Worm (Caenorhabditis elegans) whole organism, L3 larva: ENCODE data around the gene abu-9.
A peak's percentile ranks its signal among the peaks of the same experiment; 100 is the strongest.

ENCODE experiments used
- R02D3.7 ChIP-seq: fragments of 150-350 bp; optimal IDR thresholded peaks from 2 replicates; lab custom pipeline; 2014; ENCODE audit warnings: missing biosample characterization, missing genetic modification characterization
- ZK546.5 ChIP-seq: sonication (generic microtip); optimal IDR thresholded peaks from 2 replicates; lab custom pipeline; 2017; ENCODE audit warnings: missing biosample characterization, missing genetic modification characterization
- ceh-16 ChIP-seq: sonication (generic microtip); optimal IDR thresholded peaks from 2 replicates; lab custom pipeline; 2017; ENCODE audit warnings: missing biosample characterization, missing genetic modification characterization
- ceh-28 ChIP-seq: fragments of 150-350 bp; optimal IDR thresholded peaks from 2 replicates; lab custom pipeline; 2014; ENCODE audit warnings: missing biosample characterization, missing genetic modification reagents, missing genetic modification characterization
- ceh-82 ChIP-seq: fragments of 150-350 bp; optimal IDR thresholded peaks from 2 replicates; lab custom pipeline; 2014; ENCODE audit warnings: missing biosample characterization, missing genetic modification characterization
- egl-27 ChIP-seq: sonication (generic microtip); optimal IDR thresholded peaks from 4 replicates; lab custom pipeline; 2017; ENCODE audit warnings: missing biosample characterization, missing genetic modification reagents, missing genetic modification characterization
- egl-5 ChIP-seq: fragments of 150-350 bp; optimal IDR thresholded peaks from 2 replicates; lab custom pipeline; 2017; ENCODE audit warnings: missing biosample characterization, missing genetic modification reagents, missing genetic modification characterization, inconsistent platforms
- elt-2 ChIP-seq: sonication (generic microtip); optimal IDR thresholded peaks from 2 replicates; lab custom pipeline; 2016; ENCODE audit warnings: missing genetic modification reagents, mild to moderate bottlenecking, missing genetic modification characterization, missing compliant biosample characterization
- eor-1 ChIP-seq, 2 experiments: fragments of 150-350 bp; optimal IDR thresholded peaks; 2 replicates each; lab custom pipeline; 2014 to 2018; ENCODE audit warnings: missing biosample characterization in 2 of 2, missing genetic modification characterization in 2 of 2
- fkh-10 ChIP-seq: sonication (generic microtip); optimal IDR thresholded peaks from 2 replicates; lab custom pipeline; 2017; ENCODE audit warnings: missing biosample characterization, missing genetic modification reagents, missing genetic modification characterization
- fkh-2 ChIP-seq: fragments of 150-350 bp; optimal IDR thresholded peaks from 2 replicates; lab custom pipeline; 2014; ENCODE audit warnings: missing biosample characterization, missing genetic modification reagents, missing genetic modification characterization
- hmg-11 ChIP-seq: sonication (generic microtip); optimal IDR thresholded peaks from 2 replicates; lab custom pipeline; 2016; ENCODE audit warnings: missing genetic modification characterization, missing compliant biosample characterization
- jun-1 ChIP-seq: fragments of 150-350 bp; optimal IDR thresholded peaks from 2 replicates; lab custom pipeline; 2014; ENCODE audit warnings: missing biosample characterization, missing genetic modification reagents, missing genetic modification characterization
- lin-39 ChIP-seq: fragments of 150-350 bp; optimal IDR thresholded peaks from 2 replicates; lab custom pipeline; 2018; ENCODE audit warnings: missing biosample characterization, missing genetic modification reagents, missing genetic modification characterization
- lsy-12 ChIP-seq: sonication (generic microtip); optimal IDR thresholded peaks from 2 replicates; lab custom pipeline; 2016; ENCODE audit warnings: mild to moderate bottlenecking, missing genetic modification characterization, missing compliant biosample characterization
- mml-1 ChIP-seq: fragments of 150-350 bp; sonication (generic microtip); optimal IDR thresholded peaks from 3 replicates; lab custom pipeline; 2014; ENCODE audit warnings: missing biosample characterization, missing genetic modification characterization
- nhr-23 ChIP-seq: fragments of 150-350 bp; optimal IDR thresholded peaks from 2 replicates; lab custom pipeline; 2014; ENCODE audit warnings: missing biosample characterization, missing genetic modification reagents, missing genetic modification characterization
- nhr-28 ChIP-seq: fragments of 150-350 bp; optimal IDR thresholded peaks from 2 replicates; lab custom pipeline; 2014; ENCODE audit warnings: missing biosample characterization, missing genetic modification characterization
- nhr-43 ChIP-seq: sonication (generic microtip); optimal IDR thresholded peaks from 2 replicates; lab custom pipeline; 2016; ENCODE audit warnings: mild to moderate bottlenecking, missing genetic modification characterization, missing compliant biosample characterization; ENCODE audit not compliant: poor library complexity, severe bottlenecking
- nhr-67 ChIP-seq: fragments of 150-350 bp; optimal IDR thresholded peaks from 2 replicates; lab custom pipeline; 2014; ENCODE audit warnings: missing biosample characterization, missing genetic modification characterization
- nhr-76 ChIP-seq: fragments of 150-350 bp; sonication (generic microtip); optimal IDR thresholded peaks from 5 replicates; lab custom pipeline; 2014; ENCODE audit warnings: missing biosample characterization, missing genetic modification characterization
- nhr-77 ChIP-seq: fragments of 150-350 bp; optimal IDR thresholded peaks from 2 replicates; lab custom pipeline; 2014; ENCODE audit warnings: missing biosample characterization, missing genetic modification characterization
- pha-4 ChIP-seq: fragments of 150-350 bp; optimal IDR thresholded peaks from 2 replicates; lab custom pipeline; 2014; ENCODE audit warnings: missing biosample characterization, missing genetic modification reagents, missing genetic modification characterization
- pqm-1 ChIP-seq: fragments of 150-350 bp; optimal IDR thresholded peaks from 2 replicates; lab custom pipeline; 2017; ENCODE audit warnings: missing biosample characterization, missing genetic modification characterization, inconsistent platforms
- snpc-4 ChIP-seq: fragments of 150-350 bp; optimal IDR thresholded peaks from 2 replicates; lab custom pipeline; 2014; ENCODE audit warnings: missing biosample characterization, missing genetic modification characterization
- unc-39 ChIP-seq: sonication (generic microtip); optimal IDR thresholded peaks from 4 replicates; lab custom pipeline; 2017; ENCODE audit warnings: missing biosample characterization, missing genetic modification characterization
- unc-62 ChIP-seq: fragments of 150-350 bp; sonication (generic microtip); optimal IDR thresholded peaks from 4 replicates; lab custom pipeline; 2014; ENCODE audit warnings: missing biosample characterization, missing genetic modification reagents, missing genetic modification characterization
- ztf-11 ChIP-seq: fragments of 150-350 bp; optimal IDR thresholded peaks from 2 replicates; lab custom pipeline; 2014; ENCODE audit warnings: missing biosample characterization, missing genetic modification characterization
- ztf-4 ChIP-seq: fragments of 150-350 bp; optimal IDR thresholded peaks from 2 replicates; lab custom pipeline; 2014; ENCODE audit warnings: missing biosample characterization, missing genetic modification characterization

Gene abu-9

DNA sequence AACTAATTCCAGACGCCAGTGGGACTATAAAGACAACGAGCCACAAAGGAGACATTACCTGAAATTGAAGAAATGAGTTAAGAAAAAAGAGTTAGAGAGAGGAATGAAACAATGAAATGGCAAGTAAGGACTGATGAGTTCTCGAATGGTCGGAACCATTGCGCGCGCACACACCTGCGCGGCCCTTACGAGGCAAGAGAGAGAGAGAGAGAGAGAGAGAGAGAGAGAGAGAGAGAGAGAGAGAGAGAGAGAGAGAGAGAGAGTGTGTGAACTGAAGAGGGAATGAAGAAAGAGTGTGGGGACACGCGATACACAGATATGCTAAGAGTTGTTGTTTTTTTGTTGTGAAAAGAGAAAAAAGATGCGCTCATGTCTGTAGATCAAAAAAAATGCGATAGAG, 4.5 kb downstream of the abu-9 start, which contains the start of gene R09F10.8:
Gene R09F10.8 (minus strand): TSS at position 58 of the 400 bp plus-strand sequence.
- no peak for TF ChIP-seq nhr-76
- no peak for TF ChIP-seq nhr-77
- no peak for TF ChIP-seq nhr-28 (tag; lab: Kevin White, UChicago)
- TF ChIP-seq unc-39 (tag; lab: Kevin White, UChicago) = no peak
- TF ChIP-seq ztf-11 (tag; lab: Kevin White, UChicago) = no peak
- TF ChIP-seq fkh-2 (tag; lab: Kevin White, UChicago) = no peak
- TF ChIP-seq jun-1 (tag; lab: Kevin White, UChicago) = no peak
- TF ChIP-seq egl-5 (tag; lab: Kevin White, UChicago) = no peak
- TF ChIP-seq egl-27 (tag; lab: Kevin White, UChicago) = no peak

DNA sequence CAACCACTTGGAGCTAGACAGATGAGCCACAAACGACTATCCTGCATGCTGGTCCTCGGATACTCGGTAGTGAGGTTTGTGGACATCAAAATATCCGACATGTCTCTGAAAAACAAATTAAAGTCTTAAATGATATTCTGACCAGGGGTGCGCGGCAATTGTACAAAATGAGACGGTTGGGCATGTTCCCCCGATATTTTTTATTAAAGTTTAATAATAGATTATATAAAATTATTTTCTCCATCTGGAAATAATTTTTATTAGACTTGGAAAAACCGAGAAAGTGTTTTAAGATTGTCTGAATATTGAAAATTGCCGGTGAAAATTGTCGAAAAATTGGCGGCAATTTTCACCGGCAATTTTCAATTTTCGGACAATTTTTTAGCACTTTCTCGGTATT, 5.9 kb downstream of the abu-9 start, which contains the start of gene F55E10.4:
Gene F55E10.4 (minus strand): TSS at position 101 of the 400 bp plus-strand sequence.
- TF ChIP-seq hmg-11 = no peak
- TF ChIP-seq nhr-28 (tag; lab: Kevin White, UChicago) = no peak
- TF ChIP-seq ceh-28 (tag; lab: Kevin White, UChicago) = no peak

DNA sequence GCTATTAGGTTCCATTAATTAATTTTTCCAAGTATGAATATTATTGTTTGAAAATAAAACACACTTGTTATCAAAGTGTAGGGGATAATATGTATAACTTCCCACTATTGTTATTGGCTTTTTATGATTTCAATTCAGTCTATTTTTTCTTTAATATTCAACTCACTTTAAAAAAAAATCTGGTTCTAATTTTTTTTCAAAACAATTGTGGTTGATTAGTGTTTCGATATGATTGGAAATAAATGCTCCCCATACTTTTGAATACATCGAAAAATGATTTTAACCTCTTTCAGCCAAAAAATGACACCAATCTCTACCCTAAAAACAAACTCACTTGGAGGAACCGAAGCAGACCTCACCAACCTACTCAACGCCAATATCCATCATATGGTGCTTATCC, 18.5 kb downstream of the abu-9 start, which contains the start of gene F55E10.2:
Gene F55E10.2 (plus strand): TSS at position 301 of the 400 bp plus-strand sequence.
- TF ChIP-seq ceh-16 (tag; lab: Kevin White, UChicago) (no peak), pha-4 (tag; lab: Kevin White, UChicago) (no peak), R02D3.7 (tag; lab: Kevin White, UChicago) (no peak), fkh-10 (GFP tag; lab: Kevin White, UChicago) (no peak)

DNA sequence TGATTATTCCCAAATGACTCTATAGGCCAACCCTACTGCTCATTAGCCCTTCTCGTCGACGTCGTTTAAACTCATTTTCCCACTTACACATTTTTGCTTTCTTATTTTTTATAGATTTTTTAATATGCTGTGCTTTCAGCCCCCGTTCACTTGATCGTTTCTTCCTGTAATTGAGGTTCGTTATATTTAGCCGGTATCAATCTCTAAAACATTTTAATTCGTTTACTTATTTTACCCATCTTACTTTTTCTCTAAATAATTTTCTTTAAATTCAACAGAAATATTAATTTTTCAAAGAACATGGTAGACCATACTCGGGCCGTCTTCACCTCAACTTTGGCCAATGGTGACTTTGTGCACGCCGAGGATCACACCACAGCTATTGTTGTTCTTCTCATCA, 19.8 kb downstream of the abu-9 start, which contains the start of gene F55E10.1:
Gene F55E10.1 (plus strand): TSS at position 301 of the 400 bp plus-strand sequence.
- no peak for TF ChIP-seq lin-39

DNA sequence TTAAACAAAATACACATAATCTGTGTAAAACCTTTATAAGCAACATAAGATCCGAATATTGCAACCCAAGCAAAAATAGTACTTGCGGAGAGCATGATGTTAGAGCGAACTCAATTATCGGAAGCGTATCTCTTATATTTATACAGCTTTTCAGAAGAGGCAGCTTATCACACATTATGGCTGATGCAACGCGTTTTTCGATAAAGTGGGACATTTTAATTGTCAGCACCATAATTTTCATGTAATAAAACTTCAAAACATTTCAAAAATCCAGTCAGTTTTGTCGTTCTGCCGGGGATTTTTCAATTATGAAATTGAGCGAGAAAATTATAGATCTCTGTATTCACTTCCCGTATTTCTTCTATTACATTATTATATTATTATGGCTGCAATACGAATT, 24.3 kb downstream of the abu-9 start, which contains the start of gene drd-5:
Gene drd-5 (minus strand): TSS at position 101 of the 400 bp plus-strand sequence.
- TF ChIP-seq jun-1 (tag; lab: Kevin White, UChicago) (no peak), nhr-43 (tag; lab: Kevin White, UChicago) (no peak), ztf-4 (tag; lab: Kevin White, UChicago) (no peak), ZK546.5 (no peak), elt-2 (tag; lab: Kevin White, UChicago) (peak; percentile 59), pqm-1 (tag; lab: Kevin White, UChicago) (no peak), hmg-11 (no peak)

DNA sequence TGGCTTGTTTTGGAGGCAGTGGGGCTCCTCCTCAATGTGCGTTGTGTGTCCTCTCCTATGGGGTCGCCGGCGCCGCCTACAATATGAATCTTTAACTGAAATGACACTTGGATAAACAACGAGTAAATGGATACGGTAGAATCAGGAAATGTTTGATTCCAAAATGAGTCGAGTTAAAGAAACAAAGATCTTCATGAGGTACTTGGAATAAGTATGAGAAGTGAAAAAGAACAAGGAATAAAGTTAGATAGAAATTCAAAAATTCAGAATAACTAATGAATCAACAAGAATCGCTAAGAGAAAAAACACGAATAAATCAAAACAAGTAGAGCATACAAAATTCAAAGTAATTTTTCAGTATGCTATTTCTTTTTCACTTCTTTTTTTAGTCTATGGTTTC, 29.1 kb downstream of the abu-9 start, which contains the start of gene npr-28:
Gene npr-28 (minus strand): TSS at position 101 of the 400 bp plus-strand sequence.
- TF ChIP-seq nhr-67 = no peak
- TF ChIP-seq snpc-4 (tag; lab: Kevin White, UChicago) = no peak
- no peak for TF ChIP-seq ceh-82 (tag; lab: Kevin White, UChicago)
- TF ChIP-seq lsy-12 (tag; lab: Kevin White, UChicago) = no peak
- TF ChIP-seq ztf-11 (tag; lab: Kevin White, UChicago) = no peak
- no peak for TF ChIP-seq ztf-4 (tag; lab: Kevin White, UChicago)
- no peak for TF ChIP-seq elt-2 (tag; lab: Kevin White, UChicago)
- TF ChIP-seq pha-4 (tag; lab: Kevin White, UChicago) = no peak
- no peak for TF ChIP-seq lin-39

DNA sequence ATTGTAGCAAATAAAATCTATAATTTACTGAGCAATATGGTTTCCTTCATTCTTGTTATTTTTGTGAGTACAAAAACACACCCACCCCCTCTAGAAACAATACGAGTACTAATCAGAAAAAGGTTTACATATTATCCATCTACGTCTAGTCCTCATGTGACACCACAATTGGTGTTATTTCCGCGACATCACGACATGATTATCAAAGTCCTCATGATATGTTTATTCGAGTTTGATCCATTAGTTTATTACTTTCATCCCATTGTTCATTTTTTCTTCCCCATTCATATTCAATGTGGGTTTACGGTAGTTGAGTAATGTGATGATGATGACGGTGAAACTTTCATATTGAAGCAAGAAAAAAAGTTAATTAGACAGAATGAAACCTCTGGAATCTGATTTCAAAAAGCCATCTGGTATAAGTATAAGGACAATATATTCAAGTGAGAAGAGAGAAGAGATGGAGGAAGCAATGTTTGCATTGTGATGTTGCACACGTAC, 32.4 kb downstream of the abu-9 start:
- no peak for TF ChIP-seq nhr-23 (tag; lab: Kevin White, UChicago)
- no peak for TF ChIP-seq snpc-4 (tag; lab: Kevin White, UChicago)
- no peak for TF ChIP-seq lsy-12 (tag; lab: Kevin White, UChicago)
- TF ChIP-seq jun-1 (tag; lab: Kevin White, UChicago) = no peak
- no peak for TF ChIP-seq ztf-4 (tag; lab: Kevin White, UChicago)
- no peak for TF ChIP-seq R02D3.7 (tag; lab: Kevin White, UChicago)
- no peak for TF ChIP-seq ceh-16 (tag; lab: Kevin White, UChicago)
- no peak for TF ChIP-seq mml-1
- no peak for TF ChIP-seq pqm-1 (tag; lab: Kevin White, UChicago)
- no peak for TF ChIP-seq elt-2 (tag; lab: Kevin White, UChicago)
- no peak for TF ChIP-seq unc-62 (GFP tag; lab: Kevin White, UChicago)
- no peak for TF ChIP-seq eor-1 (tag; optimal IDR thresholded peaks at IDR 0.05; lab: Kevin White, UChicago)
- no peak for TF ChIP-seq unc-39 (tag; lab: Kevin White, UChicago)
- no peak for TF ChIP-seq egl-27 (tag; lab: Kevin White, UChicago)
- no peak for TF ChIP-seq egl-5 (tag; lab: Kevin White, UChicago)
- TF ChIP-seq fkh-10 (GFP tag; lab: Kevin White, UChicago) = no peak
